Worm (Caenorhabditis elegans) whole organism, L3 larva: ENCODE results near the gene B0034.2.

Source experiments
- ceh-82 ChIP-seq: fragments of 150-350 bp; optimal IDR thresholded peaks from 2 replicates; lab custom pipeline; 2014; ENCODE audit warnings: missing biosample characterization, missing genetic modification characterization
- elt-2 ChIP-seq: sonication (generic microtip); optimal IDR thresholded peaks from 2 replicates; lab custom pipeline; 2016; ENCODE audit warnings: missing genetic modification reagents, mild to moderate bottlenecking, missing genetic modification characterization, missing compliant biosample characterization
- elt-3 ChIP-seq, 3 experiments: fragments of 150-350 bp in 1 of 3; sonication (generic microtip) in 2 of 3; optimal IDR thresholded peaks; 2 replicates in 2 of 3; 4 replicates in 1 of 3; lab custom pipeline; 2014 to 2017; ENCODE audit warnings: missing biosample characterization in 3 of 3, missing genetic modification characterization in 3 of 3
- nhr-237 ChIP-seq: fragments of 150-350 bp; optimal IDR thresholded peaks from 2 replicates; lab custom pipeline; 2014; ENCODE audit warnings: missing biosample characterization, missing genetic modification characterization
- nhr-67 ChIP-seq: fragments of 150-350 bp; optimal IDR thresholded peaks from 2 replicates; lab custom pipeline; 2014; ENCODE audit warnings: missing biosample characterization, missing genetic modification characterization
- skn-1 ChIP-seq: fragments of 150-350 bp; optimal IDR thresholded peaks from 2 replicates; lab custom pipeline; 2014; ENCODE audit warnings: missing biosample characterization, missing genetic modification characterization
- unc-39 ChIP-seq: sonication (generic microtip); optimal IDR thresholded peaks from 4 replicates; lab custom pipeline; 2017; ENCODE audit warnings: missing biosample characterization, missing genetic modification characterization
- zag-1 ChIP-seq: fragments of 150-350 bp; optimal IDR thresholded peaks from 2 replicates; lab custom pipeline; 2014; ENCODE audit warnings: missing biosample characterization, missing genetic modification characterization

- no peak for TF ChIP-seq nhr-67
- TF ChIP-seq nhr-237 (tag; lab: Kevin White, UChicago): no peak
- no peak for TF ChIP-seq unc-39 (tag; lab: Kevin White, UChicago)
- TF ChIP-seq elt-3 (tag; optimal IDR thresholded peaks at IDR 0.05; lab: Kevin White, UChicago): no peak
- no peak for TF ChIP-seq ceh-82
- TF ChIP-seq elt-2 (tag; lab: Kevin White, UChicago): no peak
- TF ChIP-seq skn-1: no peak
- no peak for TF ChIP-seq zag-1 (tag; lab: Kevin White, UChicago)
Observed at ce11 chrII:5944268-5944667, at the start of gene B0034.2.
